Fruit fly (Drosophila melanogaster) Kc167 (cell line): Measurements from ENCODE around the gene CG18581.

Experiments
- Myc ChIP-seq: fragments of >200 bp; optimal IDR thresholded peaks from 2 replicates; lab custom pipeline; 2017; ENCODE audit warnings: missing external identifiers
- Sin3A ChIP-seq: fragments of >200 bp; optimal IDR thresholded peaks from 2 replicates; lab custom pipeline; 2018; ENCODE audit warnings: missing external identifiers
- h ChIP-seq: fragments of >200 bp; optimal IDR thresholded peaks from 3 replicates; lab custom pipeline; 2018; ENCODE audit warnings: missing external identifiers
- insv ChIP-seq: fragments of >200 bp; optimal IDR thresholded peaks from 3 replicates; lab custom pipeline; 2018; ENCODE audit warnings: missing external identifiers
- psq ChIP-seq: fragments of >200 bp; optimal IDR thresholded peaks from 2 replicates; lab custom pipeline; 2017; ENCODE audit warnings: missing external identifiers
- ttk ChIP-seq: sonication (Bioruptor generic); optimal IDR thresholded peaks from 2 replicates; lab custom pipeline; 2017; ENCODE audit warnings: missing external identifiers

CG18581 gene

dm6 chr3L:15007271-15007948 lies 42.6 kb downstream of the CG18581 start:
- TF ChIP-seq psq (lab: Kevin White, UChicago) (no peak), h (lab: Kevin White, UChicago) (no peak), ttk (lab: Kevin White, UChicago) (no peak), Myc (lab: Kevin White, UChicago) (no peak), Sin3A (lab: Kevin White, UChicago) (no peak), insv (no peak)

DNA sequence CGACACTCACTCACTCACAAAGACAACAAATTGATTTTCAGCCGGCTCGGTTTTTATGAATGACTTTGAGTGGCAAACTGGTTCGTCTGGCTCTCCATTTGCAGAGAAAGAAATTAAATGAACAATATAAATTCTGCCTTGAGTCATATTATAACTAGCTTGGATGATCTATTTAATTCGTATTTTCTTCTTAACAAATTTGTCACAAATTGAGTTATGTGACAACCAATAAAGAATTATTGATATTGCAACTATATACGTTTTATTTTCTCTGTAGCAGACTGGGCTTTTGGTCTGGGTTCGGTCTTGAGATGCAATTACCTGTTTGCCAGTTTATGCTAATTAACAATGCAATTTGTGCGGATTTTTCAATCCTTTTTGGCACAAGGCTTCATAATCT lies 43.2 kb downstream of the CG18581 start:
- TF ChIP-seq ttk (lab: Kevin White, UChicago) (no peak), insv (no peak), Sin3A (lab: Kevin White, UChicago) (no peak), h (lab: Kevin White, UChicago) (no peak), psq (lab: Kevin White, UChicago) (no peak), Myc (lab: Kevin White, UChicago) (no peak)

- no peak for TF ChIP-seq psq (lab: Kevin White, UChicago)
- TF ChIP-seq h (lab: Kevin White, UChicago) = no peak
- no peak for TF ChIP-seq Sin3A (lab: Kevin White, UChicago)
- TF ChIP-seq Myc (lab: Kevin White, UChicago) = no peak
- no peak for TF ChIP-seq ttk (lab: Kevin White, UChicago)
- TF ChIP-seq insv = no peak
Measured at dm6 chr3L:15005774-15006173, 44.2 kb downstream of the CG18581 start.

dm6 chr3L:15005085-15005484 lies 44.9 kb downstream of the CG18581 start:
- TF ChIP-seq psq (lab: Kevin White, UChicago) (no peak), Myc (lab: Kevin White, UChicago) (no peak), h (lab: Kevin White, UChicago) (no peak), Sin3A (lab: Kevin White, UChicago) (no peak), insv (no peak), ttk (lab: Kevin White, UChicago) (no peak)
